Worm (Caenorhabditis elegans): ENCODE data around the gene F53B7.4.

The F53B7.4 gene

DNA sequence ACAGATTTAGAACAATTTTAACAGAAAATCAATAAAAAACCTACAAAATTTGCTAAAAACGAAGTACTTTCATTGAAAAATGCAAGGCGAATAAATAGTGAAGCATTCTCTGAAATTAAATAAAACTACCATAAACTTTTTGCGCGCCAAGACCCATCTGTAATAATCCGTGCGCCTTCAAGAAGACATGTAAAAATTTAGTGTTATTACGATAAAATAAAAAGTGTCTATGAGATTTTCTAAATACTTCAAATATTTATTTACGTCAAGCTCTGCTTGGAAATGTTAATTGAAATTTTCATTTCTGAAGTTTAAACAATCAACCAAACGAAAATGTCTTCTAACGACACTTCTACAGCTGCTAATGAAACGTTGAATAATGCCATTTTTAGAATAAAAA is 37.7 kb upstream of the F53B7.4 start, which contains the start of gene C45B11.9:
Gene C45B11.9 (plus strand): TSS at position 301 of the 400 bp plus-strand sequence.
- TF ChIP-seq unc-86 (tag; optimal IDR thresholded peaks at IDR 0.05) (no peak), lim-6 (tag; optimal IDR thresholded peaks at IDR 0.05) (no peak), odd-2 (tag; optimal IDR thresholded peaks at IDR 0.05) (no peak), pat-9 (tag; optimal IDR thresholded peaks at IDR 0.05) (no peak), fkh-10 (GFP tag; optimal IDR thresholded peaks at IDR 0.05) (no peak), nhr-11 (tag; optimal IDR thresholded peaks at IDR 0.05) (no peak), Y22D7AL.16 (tag; optimal IDR thresholded peaks at IDR 0.05) (no peak), C38D4.7 (GFP tag; optimal IDR thresholded peaks at IDR 0.05) (no peak), ceh-9 (tag; optimal IDR thresholded peaks at IDR 0.05) (no peak), pag-3 (tag; optimal IDR thresholded peaks at IDR 0.05; ENCODE audit: borderline replicate concordance) (no peak), hlh-15 (tag; optimal IDR thresholded peaks at IDR 0.05) (no peak), C08G9.2 (tag; optimal IDR thresholded peaks at IDR 0.05) (no peak), F13H6.1 (tag; optimal IDR thresholded peaks at IDR 0.05) (no peak), K09A11.1 (tag; optimal IDR thresholded peaks at IDR 0.05; ENCODE audit: insufficient read depth) (no peak), K02D7.2 (tag; optimal IDR thresholded peaks at IDR 0.05) (no peak)

DNA sequence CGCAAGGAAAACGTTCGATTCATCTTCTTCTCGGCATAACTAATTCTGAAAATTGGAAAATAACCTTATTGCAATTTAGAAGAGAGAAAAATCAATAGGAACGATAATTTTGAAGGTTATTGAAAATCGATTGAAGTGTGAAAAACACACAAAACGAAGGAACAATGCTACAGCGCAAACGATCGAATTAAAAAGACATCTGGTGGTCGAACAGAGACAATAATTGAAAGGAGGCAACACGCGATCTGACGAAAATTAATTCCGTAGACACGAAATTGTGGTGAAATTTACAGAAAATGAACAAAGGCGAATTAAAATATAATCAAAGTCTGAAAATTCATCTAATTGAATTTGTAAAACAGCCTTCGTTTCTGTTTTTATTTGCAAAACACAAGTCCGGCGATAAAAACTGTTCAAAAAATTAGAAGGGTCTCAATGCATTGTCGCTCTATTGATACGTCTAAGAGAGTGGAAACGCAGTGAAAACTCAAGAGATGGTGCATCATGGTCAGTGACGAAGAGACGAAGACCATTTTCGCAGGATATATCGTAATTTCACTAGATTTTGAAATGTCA is 37.1 kb upstream of the F53B7.4 start, which contains the start of gene pak-2:
Gene pak-2 (minus strand): TSS at position 51 of the 576 bp plus-strand sequence.
- TF ChIP-seq hlh-13 (GFP tag; optimal IDR thresholded peaks at IDR 0.05) = no peak
- peak; percentile 34 for TF ChIP-seq dmd-4 (tag; optimal IDR thresholded peaks at IDR 0.05; ENCODE audit: borderline replicate concordance)
- TF ChIP-seq ceh-19 (GFP tag; optimal IDR thresholded peaks at IDR 0.05) = peak; percentile 59
- TF ChIP-seq sox-4 (tag; optimal IDR thresholded peaks at IDR 0.05) = peak; percentile 0
- no peak for TF ChIP-seq fkh-10 (GFP tag; optimal IDR thresholded peaks at IDR 0.05)
- TF ChIP-seq tbx-2 (tag; optimal IDR thresholded peaks at IDR 0.05) = peak; percentile 98
- TF ChIP-seq hlh-6 (tag; optimal IDR thresholded peaks at IDR 0.05) = peak; percentile 73
- no peak for TF ChIP-seq pat-9 (tag; optimal IDR thresholded peaks at IDR 0.05)
- TF ChIP-seq madf-2 (tag; optimal IDR thresholded peaks at IDR 0.05) = peak; percentile 45
- TF ChIP-seq ceh-14 (tag; optimal IDR thresholded peaks at IDR 0.05) = peak; percentile 95
- no peak for TF ChIP-seq unc-55 (GFP tag; optimal IDR thresholded peaks at IDR 0.05)
- peak; percentile 19 for TF ChIP-seq dve-1 (tag; optimal IDR thresholded peaks at IDR 0.05)
- TF ChIP-seq fkh-6 (tag; optimal IDR thresholded peaks at IDR 0.05) = peak; percentile 75
- TF ChIP-seq ceh-45 (GFP tag; IDR thresholded peaks at IDR 0.05) = no peak
- peak; percentile 97 for TF ChIP-seq ref-2 (tag; optimal IDR thresholded peaks at IDR 0.05)
- TF ChIP-seq unc-3 (GFP tag; conservative IDR thresholded peaks at IDR 0.05) = no peak
- peak; percentile 77 for TF ChIP-seq unc-3 (tag; optimal IDR thresholded peaks at IDR 0.05)
- peak; percentile 96 for TF ChIP-seq C08G9.2 (tag; optimal IDR thresholded peaks at IDR 0.05)
- peak; percentile 44 for TF ChIP-seq che-1 (tag; optimal IDR thresholded peaks at IDR 0.05)
- no peak for TF ChIP-seq ceh-9 (tag; optimal IDR thresholded peaks at IDR 0.05)
- TF ChIP-seq gmeb-2 (tag; optimal IDR thresholded peaks at IDR 0.05) = peak; percentile 39
- TF ChIP-seq pag-3 (tag; optimal IDR thresholded peaks at IDR 0.05; ENCODE audit: borderline replicate concordance) = no peak
- TF ChIP-seq unc-42 (tag; optimal IDR thresholded peaks at IDR 0.05) = peak; percentile 92
- no peak for TF ChIP-seq ceh-24 (tag; optimal IDR thresholded peaks at IDR 0.05)
- TF ChIP-seq pax-1 (tag; optimal IDR thresholded peaks at IDR 0.05) = peak; percentile 42
- no peak for TF ChIP-seq ceh-30 (tag; optimal IDR thresholded peaks at IDR 0.05)
- no peak for TF ChIP-seq pros-1 (tag; optimal IDR thresholded peaks at IDR 0.05)
- TF ChIP-seq lim-6 (tag; optimal IDR thresholded peaks at IDR 0.05) = peak; percentile 92
- peak; percentile 94 for TF ChIP-seq rnt-1 (tag; optimal IDR thresholded peaks at IDR 0.05)
- peak; percentile 14 for TF ChIP-seq C38D4.7 (GFP tag; optimal IDR thresholded peaks at IDR 0.05)
- no peak for TF ChIP-seq elt-4 (tag; optimal IDR thresholded peaks at IDR 0.05)
- no peak for TF ChIP-seq lin-11 (tag; optimal IDR thresholded peaks at IDR 0.05)
- TF ChIP-seq ceh-2 (tag; optimal IDR thresholded peaks at IDR 0.05) = peak; percentile 93
- no peak for TF ChIP-seq pha-4 (tag; optimal IDR thresholded peaks at IDR 0.05)
- TF ChIP-seq pha-2 (tag; optimal IDR thresholded peaks at IDR 0.05) = peak; percentile 44
- peak; percentile 64 for TF ChIP-seq pqm-1 (tag; optimal IDR thresholded peaks at IDR 0.05)
- no peak for TF ChIP-seq odd-2 (tag; optimal IDR thresholded peaks at IDR 0.05)
- no peak for TF ChIP-seq sox-2 (GFP tag; IDR thresholded peaks at IDR 0.05)
- peak; percentile 43 for TF ChIP-seq ceh-6 (GFP tag; optimal IDR thresholded peaks at IDR 0.05)
- TF ChIP-seq syd-9 (tag; optimal IDR thresholded peaks at IDR 0.05) = peak; percentile 45
- TF ChIP-seq ahr-1 (tag; optimal IDR thresholded peaks at IDR 0.05) = peak; percentile 77
- TF ChIP-seq ztf-16 (tag; optimal IDR thresholded peaks at IDR 0.05) = peak; percentile 70
- peak; percentile 91 for TF ChIP-seq F13H6.1 (tag; optimal IDR thresholded peaks at IDR 0.05)
